Worm (Caenorhabditis elegans) whole organism, L4/young adult: Measurements from ENCODE around the gene C10E2.5.

Source experiments
- W03F9.2 ChIP-seq: fragments of 150-350 bp; optimal IDR thresholded peaks from 2 replicates; lab custom pipeline; 2014; ENCODE audit warnings: missing biosample characterization, missing genetic modification characterization
- dao-5 ChIP-seq: sonication (generic microtip); optimal IDR thresholded peaks from 2 replicates; lab custom pipeline; 2016; ENCODE audit warnings: missing genotype, missing genetic modification characterization, moderate library complexity, missing compliant biosample characterization
- him-1 ChIP-seq: sonication (generic microtip); optimal IDR thresholded peaks from 2 replicates; lab custom pipeline; 2016; ENCODE audit warnings: missing genotype, missing genetic modification reagents, missing genetic modification characterization, missing compliant biosample characterization

DNA sequence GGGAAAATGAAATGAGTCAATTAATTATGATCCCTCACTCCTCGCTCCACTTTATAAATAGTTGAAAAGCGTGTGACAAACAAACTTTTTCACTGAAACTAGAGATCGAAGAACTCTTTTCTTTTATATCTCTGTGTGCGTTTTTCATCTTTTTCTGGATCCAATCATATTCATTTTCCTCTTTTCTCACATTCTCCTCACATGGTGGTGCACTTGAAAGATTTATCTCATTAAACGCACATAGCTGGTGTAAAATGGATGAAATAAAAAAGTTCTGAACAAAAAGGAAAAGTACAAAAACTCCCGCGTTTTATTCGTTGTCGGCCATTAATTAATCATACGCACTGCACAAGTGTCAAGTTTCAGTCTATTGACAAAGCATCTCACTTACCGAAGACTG, 2.2 kb downstream of the C10E2.5 start:
- TF ChIP-seq W03F9.2 (tag; lab: Kevin White, UChicago) (no peak), him-1 (no peak), dao-5 (tag; lab: Kevin White, UChicago) (no peak)
